Fruit fly (Drosophila melanogaster) whole organism, embryonic: ENCODE results near the gene anne.
A peak's percentile ranks its signal among the peaks of the same experiment; 100 is the strongest.

Experiments used
- Adf1 ChIP-seq: fragments of 200-800 bp; sonication (Bioruptor generic); IDR thresholded peaks from 2 replicates; pipeline ENCODE4 v1.3.6; 2022; ENCODE audit warnings: missing biosample characterization, missing genetic modification characterization
- Asciz ChIP-seq: fragments of 200-800 bp; sonication (Bioruptor generic); optimal IDR thresholded peaks from 2 replicates; lab custom pipeline; 2017; ENCODE audit warnings: missing biosample characterization, mild to moderate bottlenecking, missing genetic modification characterization, missing genetic modification reagents
- B-H1 ChIP-seq: fragments of 200-800 bp; sonication (Bioruptor generic); IDR thresholded peaks from 3 replicates; pipeline ENCODE4 v1.3.6; 2022; ENCODE audit warnings: missing biosample characterization, missing genetic modification characterization
- Bgb ChIP-seq: fragments of 200-800 bp; sonication (Bioruptor generic); IDR thresholded peaks from 2 replicates; pipeline ENCODE4 v1.3.6; 2022; ENCODE audit warnings: missing biosample characterization, missing genetic modification characterization; ENCODE audit not compliant: partially characterized antibody
- CG10274 ChIP-seq: fragments of 200-800 bp; sonication (Bioruptor generic); optimal IDR thresholded peaks from 3 replicates; lab custom pipeline; 2017; ENCODE audit warnings: missing biosample characterization, mild to moderate bottlenecking, missing genetic modification characterization
- CG10321 ChIP-seq: fragments of 200-800 bp; sonication (Bioruptor generic); IDR thresholded peaks from 2 replicates; pipeline ENCODE4 v1.3.6; 2022; ENCODE audit warnings: missing biosample characterization, missing genetic modification characterization
- CG10366 ChIP-seq: fragments of 200-800 bp; sonication (Bioruptor generic); IDR thresholded peaks from 2 replicates; pipeline ENCODE4 v1.3.6; 2022; ENCODE audit warnings: missing biosample characterization, missing genetic modification characterization
- CG10979 ChIP-seq: fragments of 200-800 bp; sonication (Bioruptor generic); optimal IDR thresholded peaks from 2 replicates; lab custom pipeline; 2018; ENCODE audit warnings: missing biosample characterization, mild to moderate bottlenecking, missing genetic modification characterization, moderate library complexity
- CG12769 ChIP-seq: fragments of 200-800 bp; sonication (Bioruptor generic); optimal IDR thresholded peaks from 2 replicates; lab custom pipeline; 2019; ENCODE audit warnings: missing biosample characterization, mild to moderate bottlenecking, missing genetic modification characterization, moderate library complexity
- CG13894 ChIP-seq: fragments of 200-800 bp; sonication (Bioruptor generic); optimal IDR thresholded peaks from 3 replicates; lab custom pipeline; 2018; ENCODE audit warnings: missing biosample characterization, mild to moderate bottlenecking, missing genetic modification characterization, moderate library complexity
- CG1647 ChIP-seq: fragments of 200-800 bp; sonication (Bioruptor generic); optimal IDR thresholded peaks from 3 replicates; lab custom pipeline; 2016; ENCODE audit warnings: missing biosample characterization, missing genetic modification characterization
- CG17186 ChIP-seq: fragments of 200-800 bp; sonication (Bioruptor generic); optimal IDR thresholded peaks from 3 replicates; lab custom pipeline; 2017; ENCODE audit warnings: missing biosample characterization, missing genetic modification reagents, missing genetic modification characterization
- CG1792 ChIP-seq: fragments of 200-800 bp; sonication (Bioruptor generic); optimal IDR thresholded peaks from 2 replicates; lab custom pipeline; 2016; ENCODE audit warnings: missing biosample characterization, missing genetic modification characterization
- CG2199 ChIP-seq: fragments of 200-800 bp; sonication (Bioruptor generic); IDR thresholded peaks from 3 replicates; pipeline ENCODE4 v1.3.6; 2022; ENCODE audit warnings: missing biosample characterization, missing genetic modification characterization
- CG2202 ChIP-seq: fragments of 200-800 bp; sonication (Bioruptor generic); optimal IDR thresholded peaks from 2 replicates; lab custom pipeline; 2018; ENCODE audit warnings: missing biosample characterization, mild to moderate bottlenecking, missing genetic modification characterization
- CG30020 ChIP-seq: fragments of 200-800 bp; optimal IDR thresholded peaks from 2 replicates; lab custom pipeline; 2019; ENCODE audit warnings: missing biosample characterization, mild to moderate bottlenecking, missing genetic modification characterization, moderate library complexity
- CG32532 ChIP-seq: fragments of 200-800 bp; sonication (Bioruptor generic); IDR thresholded peaks from 2 replicates; pipeline ENCODE4 v1.3.6; 2022; ENCODE audit warnings: missing biosample characterization, missing genetic modification characterization
- CG33213 ChIP-seq: fragments of 200-800 bp; sonication (Bioruptor generic); optimal IDR thresholded peaks from 3 replicates; lab custom pipeline; 2016; ENCODE audit warnings: missing biosample characterization, missing genetic modification characterization
- CG3407 ChIP-seq: fragments of 200-800 bp; sonication (Bioruptor generic); optimal IDR thresholded peaks from 2 replicates; lab custom pipeline; 2018; ENCODE audit warnings: missing biosample characterization, mild to moderate bottlenecking, missing genetic modification characterization
- CG7786 ChIP-seq: fragments of 200-800 bp; sonication (Bioruptor generic); optimal IDR thresholded peaks from 2 replicates; lab custom pipeline; 2016; ENCODE audit warnings: missing biosample characterization, missing genetic modification characterization
- CG7839 ChIP-seq: fragments of 200-800 bp; sonication (Bioruptor generic); optimal IDR thresholded peaks from 3 replicates; lab custom pipeline; 2018; ENCODE audit warnings: missing biosample characterization, mild to moderate bottlenecking, missing genetic modification characterization, moderate library complexity
- CG9817 ChIP-seq: fragments of 200-800 bp; sonication (Bioruptor generic); optimal IDR thresholded peaks from 2 replicates; lab custom pipeline; 2018; ENCODE audit warnings: missing biosample characterization, mild to moderate bottlenecking, missing genetic modification characterization, moderate library complexity
- CoRest ChIP-seq: fragments of 200-800 bp; sonication (Bioruptor generic); optimal IDR thresholded peaks from 3 replicates; lab custom pipeline; 2018; ENCODE audit warnings: missing biosample characterization, mild to moderate bottlenecking, missing genetic modification characterization, moderate library complexity
- Deaf1 ChIP-seq: fragments of 200-800 bp; optimal IDR thresholded peaks from 3 replicates; lab custom pipeline; 2019; ENCODE audit warnings: missing biosample characterization, mild to moderate bottlenecking, missing genetic modification characterization, moderate library complexity
- Dek ChIP-seq: fragments of 200-800 bp; sonication (Bioruptor generic); optimal IDR thresholded peaks from 3 replicates; lab custom pipeline; 2019; ENCODE audit warnings: missing biosample characterization, mild to moderate bottlenecking, missing genetic modification characterization, moderate library complexity
- Eip74EF ChIP-seq, 2 experiments: fragments of 200-800 bp in 1 of 2; fragments of >200 bp in 1 of 2; sonication (Bioruptor generic) in 1 of 2; optimal IDR thresholded peaks; 2 replicates each; lab custom pipeline; 2017 to 2019; ENCODE audit warnings: missing biosample characterization in 2 of 2, missing genetic modification characterization in 2 of 2, mild to moderate bottlenecking in 1 of 2, moderate library complexity in 1 of 2
- HLH4C ChIP-seq: fragments of 200-800 bp; sonication (Bioruptor generic); IDR thresholded peaks from 3 replicates; pipeline ENCODE4 v1.3.6; 2022; ENCODE audit warnings: missing biosample characterization, missing genetic modification characterization; ENCODE audit not compliant: partially characterized antibody
- Hr39 ChIP-seq: fragments of >200 bp; optimal IDR thresholded peaks from 2 replicates; lab custom pipeline; 2017
- Usf ChIP-seq: fragments of 200-800 bp; sonication (Bioruptor generic); optimal IDR thresholded peaks from 2 replicates; lab custom pipeline; 2017; ENCODE audit warnings: missing genotype, missing biosample characterization, missing genetic modification characterization
- disco-r ChIP-seq: fragments of 200-800 bp; sonication (Bioruptor generic); optimal IDR thresholded peaks from 2 replicates; lab custom pipeline; 2016; ENCODE audit warnings: missing biosample characterization, missing genetic modification characterization
- eve ChIP-seq, 2 experiments: fragments of >200 bp; optimal IDR thresholded peaks; 2 replicates each; lab custom pipeline; 2017; ENCODE audit warnings: missing biosample characterization in 2 of 2, missing genetic modification characterization in 2 of 2
- grn ChIP-seq: fragments of 200-800 bp; sonication (Bioruptor generic); optimal IDR thresholded peaks from 3 replicates; lab custom pipeline; 2017; ENCODE audit warnings: missing biosample characterization, missing genetic modification characterization
- inv ChIP-seq: fragments of 200-800 bp; sonication (Bioruptor generic); IDR thresholded peaks from 2 replicates; pipeline ENCODE4 v1.3.6; 2022; ENCODE audit warnings: missing biosample characterization, missing genetic modification characterization; ENCODE audit not compliant: partially characterized antibody
- knrl ChIP-seq: fragments of 200-800 bp; sonication (Bioruptor generic); IDR thresholded peaks from 3 replicates; pipeline ENCODE4 v1.3.6; 2022; ENCODE audit warnings: missing biosample characterization, missing genetic modification characterization; ENCODE audit not compliant: partially characterized antibody
- lmd ChIP-seq: fragments of 200-800 bp; sonication (Bioruptor generic); IDR thresholded peaks from 2 replicates; pipeline ENCODE4 v1.3.6; 2022; ENCODE audit warnings: missing biosample characterization, missing genetic modification characterization
- luna ChIP-seq: fragments of 200-800 bp; sonication (Bioruptor generic); optimal IDR thresholded peaks from 2 replicates; lab custom pipeline; 2016; ENCODE audit warnings: missing biosample characterization, missing genetic modification characterization
- otp ChIP-seq: fragments of 200-800 bp; sonication (Bioruptor generic); IDR thresholded peaks from 3 replicates; pipeline ENCODE4, ENCODE4 v1.3.6; 2022; ENCODE audit warnings: missing biosample characterization, missing genetic modification characterization
- pb ChIP-seq: fragments of 200-800 bp; sonication (Bioruptor generic); optimal IDR thresholded peaks from 3 replicates; lab custom pipeline; 2016; ENCODE audit warnings: missing biosample characterization, missing genetic modification characterization
- prd ChIP-seq, 3 experiments: fragments of >200 bp in 2 of 3; fragments of 200-800 bp in 1 of 3; sonication (Bioruptor generic) in 1 of 3; optimal IDR thresholded peaks in 2 of 3; IDR thresholded peaks in 1 of 3; 2 replicates in 2 of 3; 3 replicates in 1 of 3; pipeline versions ENCODE4 v1.3.6 to Lab custom; 2017 to 2022; ENCODE audit warnings: missing biosample characterization in 1 of 3, missing genetic modification characterization in 1 of 3
- pzg ChIP-seq: fragments of 200-800 bp; sonication (Bioruptor generic); optimal IDR thresholded peaks from 3 replicates; lab custom pipeline; 2018; ENCODE audit warnings: missing biosample characterization, mild to moderate bottlenecking, missing genetic modification characterization, moderate library complexity
- sd ChIP-seq: fragments of 200-800 bp; sonication (Bioruptor generic); optimal IDR thresholded peaks from 3 replicates; lab custom pipeline; 2018; ENCODE audit warnings: missing biosample characterization, mild to moderate bottlenecking, missing genetic modification characterization, moderate library complexity
- shn ChIP-seq: fragments of 200-800 bp; sonication (Bioruptor generic); optimal IDR thresholded peaks from 3 replicates; lab custom pipeline; 2016; ENCODE audit warnings: missing biosample characterization, missing genetic modification characterization
- tin ChIP-seq: fragments of 200-800 bp; sonication (Bioruptor generic); optimal IDR thresholded peaks from 3 replicates; lab custom pipeline; 2016; ENCODE audit warnings: missing biosample characterization, missing genetic modification characterization
- tna ChIP-seq: fragments of 200-800 bp; sonication (Bioruptor generic); IDR thresholded peaks from 2 replicates; pipeline ENCODE4 v1.3.6; 2022; ENCODE audit warnings: missing biosample characterization, missing genetic modification characterization; ENCODE audit not compliant: partially characterized antibody
- wek ChIP-seq: fragments of 200-800 bp; sonication (Bioruptor generic); optimal IDR thresholded peaks from 3 replicates; lab custom pipeline; 2018; ENCODE audit warnings: missing biosample characterization, mild to moderate bottlenecking, missing genetic modification characterization, moderate library complexity
- zfh2 ChIP-seq: fragments of 200-800 bp; sonication (Bioruptor generic); optimal IDR thresholded peaks from 2 replicates; lab custom pipeline; 2016; ENCODE audit warnings: missing biosample characterization, missing genetic modification characterization

The anne gene

DNA sequence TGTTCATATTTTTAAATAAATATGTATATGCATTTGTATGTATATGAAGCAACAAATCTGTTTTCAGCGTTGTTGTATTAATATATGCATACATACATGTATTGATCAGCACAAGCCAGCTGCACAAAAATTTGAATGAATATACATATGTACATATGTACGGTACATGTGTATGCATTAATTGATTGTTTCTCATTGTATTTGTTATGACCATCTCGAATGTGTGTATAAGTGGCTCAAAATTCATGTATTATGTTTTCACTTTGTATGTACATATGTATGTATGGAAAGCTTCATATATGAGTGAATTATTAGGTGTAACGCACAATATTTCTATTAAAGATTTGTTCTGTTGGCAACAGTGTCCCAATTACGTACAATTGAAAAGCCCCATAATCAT lies 3.9 kb downstream of the anne start (continued):
- TF ChIP-seq sd (tag; lab: Kevin White, UChicago) = no peak
- no peak for TF ChIP-seq Bgb (GFP tag; lab: Robert Waterston, UW)
- TF ChIP-seq CG30020 (tag; lab: Kevin White, UChicago) = peak; percentile 83
- TF ChIP-seq disco-r (GFP tag; lab: Kevin White, UChicago) = no peak
- no peak for TF ChIP-seq CG10274
- no peak for TF ChIP-seq Usf (GFP tag; lab: Kevin White, UChicago)
- no peak for TF ChIP-seq Eip74EF (GFP tag; optimal IDR thresholded peaks at IDR 0.05; lab: Kevin White, UChicago)
- TF ChIP-seq CG1647 (GFP tag; lab: Kevin White, UChicago) = no peak
- no peak for TF ChIP-seq luna
- peak; percentile 15 for TF ChIP-seq wek (GFP tag; lab: Kevin White, UChicago)
- TF ChIP-seq CG10321 (GFP tag; lab: Robert Waterston, UW) = no peak

DNA sequence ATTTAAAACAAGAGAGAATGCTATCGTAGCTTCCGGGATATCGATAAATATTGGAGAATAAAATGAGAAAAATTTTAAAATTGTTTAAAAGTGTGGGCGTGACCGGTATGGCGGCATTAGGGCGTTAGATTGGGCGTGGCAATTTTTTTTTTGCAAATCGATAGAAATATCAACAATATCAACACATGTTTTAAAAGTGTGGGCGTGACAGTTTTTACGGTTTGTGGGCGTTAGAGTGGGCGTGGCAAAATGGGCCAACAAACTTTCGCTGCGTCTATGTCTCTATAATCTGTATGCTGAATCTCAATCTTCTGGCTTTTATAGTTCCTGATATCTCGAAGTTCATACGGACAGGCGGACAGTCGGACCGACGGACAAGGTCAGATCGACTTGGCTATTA lies 17.1 kb downstream of the anne start:
- TF ChIP-seq pzg (no peak), CG2202 (no peak), B-H1 (no peak), shn (GFP tag; lab: Kevin White, UChicago) (no peak), knrl (GFP tag; lab: Robert Waterston, UW) (no peak), lmd (GFP tag; lab: Robert Waterston, UW) (no peak), CG10979 (tag; lab: Kevin White, UChicago) (no peak), tna (GFP tag; lab: Robert Waterston, UW) (no peak), Deaf1 (no peak), prd (optimal IDR thresholded peaks at IDR 0.05; lab: Kevin White, UChicago) (no peak), prd (GFP tag; IDR thresholded peaks at IDR 0.05; lab: Robert Waterston, UW) (no peak), inv (GFP tag; lab: Robert Waterston, UW) (no peak)

dm6 chr4:150453-150852 lies 18.4 kb downstream of the anne start, which contains the start of gene CG32006:
CG32006 (plus strand) TSS chr4:150764.
- TF ChIP-seq CG3407 (GFP tag; lab: Kevin White, UChicago) = no peak
- no peak for TF ChIP-seq otp (GFP tag; lab: Robert Waterston, UW)
- TF ChIP-seq Hr39 (lab: Kevin White, UChicago) = no peak
- peak; percentile 90 for TF ChIP-seq CG2199 (GFP tag; lab: Robert Waterston, UW)
- no peak for TF ChIP-seq CoRest (tag; lab: Kevin White, UChicago)
- peak; percentile 48 for TF ChIP-seq CG13894

DNA sequence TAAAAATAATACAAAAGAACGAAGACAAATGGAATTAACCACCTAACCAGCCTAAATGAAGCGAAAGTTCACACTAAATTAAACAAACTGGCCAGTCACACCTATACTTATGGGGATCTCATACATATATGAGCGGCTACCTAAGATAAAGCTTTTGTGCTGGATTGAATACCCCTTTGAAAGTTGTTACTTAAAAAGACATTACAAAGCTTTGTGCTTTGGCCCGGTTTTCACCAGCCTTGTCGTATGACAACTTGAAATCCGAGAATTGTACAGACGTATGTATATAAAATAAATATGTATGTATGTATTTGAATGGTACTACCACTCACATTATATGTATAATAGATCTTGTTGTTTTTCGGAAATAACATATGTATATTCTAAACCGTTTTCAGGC lies 24.0 kb downstream of the anne start, which contains the start of gene CG31997:
CG31997 (minus strand) TSS at position 84 of the 400 bp plus-strand sequence.
- TF ChIP-seq Adf1 (GFP tag; lab: Robert Waterston, UW) = no peak
- no peak for TF ChIP-seq Dek (tag; lab: Kevin White, UChicago)
- TF ChIP-seq zfh2 (GFP tag; lab: Kevin White, UChicago) = no peak
- no peak for TF ChIP-seq CG32532
- TF ChIP-seq grn (GFP tag; lab: Kevin White, UChicago) = no peak
- peak in 1 of 2 experiments; percentile 3 for TF ChIP-seq eve (GFP tag; optimal IDR thresholded peaks at IDR 0.05; lab: Kevin White, UChicago)
- no peak for TF ChIP-seq tin (GFP tag; lab: Kevin White, UChicago)
- no peak for TF ChIP-seq Asciz (GFP tag; lab: Kevin White, UChicago)
- no peak for TF ChIP-seq CG17186 (GFP tag; lab: Kevin White, UChicago)
- TF ChIP-seq HLH4C = no peak
- peak; percentile 51 for TF ChIP-seq wek (GFP tag; lab: Kevin White, UChicago)
- no peak for TF ChIP-seq CG9817 (tag; lab: Kevin White, UChicago)
- no peak for TF ChIP-seq CG7786 (GFP tag; lab: Kevin White, UChicago)
- no peak for TF ChIP-seq CG10366 (GFP tag; lab: Robert Waterston, UW)
- no peak for TF ChIP-seq CG33213 (GFP tag; lab: Kevin White, UChicago)
- peak; percentile 52 for TF ChIP-seq CG12769
- TF ChIP-seq CoRest (tag; lab: Kevin White, UChicago) = no peak
- no peak for TF ChIP-seq CG1792
- TF ChIP-seq CG2202 = no peak
- TF ChIP-seq CG7839 = no peak
- no peak for TF ChIP-seq pb (GFP tag; lab: Kevin White, UChicago)
- peak; percentile 19 for TF ChIP-seq CG30020 (tag; lab: Kevin White, UChicago)
- peak; percentile 90 for TF ChIP-seq CG13894
